Fruit fly (Drosophila melanogaster) whole organism, embryonic: ENCODE results near the gene wdb.
A peak's percentile ranks its signal among the peaks of the same experiment; 100 is the strongest.

Experiments
- CG10321 ChIP-seq: fragments of 200-800 bp; sonication (Bioruptor generic); IDR thresholded peaks from 2 replicates; pipeline ENCODE4 v1.3.6; 2022; ENCODE audit warnings: missing biosample characterization, missing genetic modification characterization
- CG12071 ChIP-seq: fragments of 200-800 bp; sonication (Bioruptor generic); optimal IDR thresholded peaks from 3 replicates; lab custom pipeline; 2018; ENCODE audit warnings: missing biosample characterization, mild to moderate bottlenecking, missing genetic modification characterization
- CG13296 ChIP-seq: fragments of 200-800 bp; sonication (Bioruptor generic); optimal IDR thresholded peaks from 3 replicates; lab custom pipeline; 2018; ENCODE audit warnings: missing biosample characterization, mild to moderate bottlenecking, missing genetic modification characterization
- CG13775 ChIP-seq: fragments of 200-800 bp; sonication (Bioruptor generic); optimal IDR thresholded peaks from 3 replicates; lab custom pipeline; 2017; ENCODE audit warnings: missing biosample characterization, mild to moderate bottlenecking, missing genetic modification characterization
- CG14014 ChIP-seq: fragments of 200-800 bp; sonication (Bioruptor generic); IDR thresholded peaks from 2 replicates; pipeline ENCODE4 v1.3.6; 2022; ENCODE audit warnings: missing biosample characterization, missing genetic modification characterization
- CG14860 ChIP-seq: fragments of 200-800 bp; sonication (Bioruptor generic); IDR thresholded peaks from 3 replicates; pipeline ENCODE4 v1.3.6; 2022; ENCODE audit warnings: missing biosample characterization, missing genetic modification characterization; ENCODE audit not compliant: partially characterized antibody
- CG1602 ChIP-seq: fragments of 200-800 bp; sonication (Bioruptor generic); optimal IDR thresholded peaks from 3 replicates; lab custom pipeline; 2016; ENCODE audit warnings: missing biosample characterization, missing genetic modification characterization
- CG1647 ChIP-seq: fragments of 200-800 bp; sonication (Bioruptor generic); optimal IDR thresholded peaks from 3 replicates; lab custom pipeline; 2016; ENCODE audit warnings: missing biosample characterization, missing genetic modification characterization
- CG32767 ChIP-seq: fragments of 200-800 bp; sonication (Bioruptor generic); IDR thresholded peaks from 2 replicates; pipeline ENCODE4 v1.3.6; 2022; ENCODE audit warnings: missing biosample characterization, missing genetic modification characterization
- CG6765 ChIP-seq: fragments of 200-800 bp; sonication (Bioruptor generic); optimal IDR thresholded peaks from 3 replicates; lab custom pipeline; 2017; ENCODE audit warnings: missing biosample characterization, mild to moderate bottlenecking, missing genetic modification characterization
- CG7963 ChIP-seq: fragments of 200-800 bp; sonication (Bioruptor generic); IDR thresholded peaks from 3 replicates; pipeline ENCODE4 v1.3.6; 2022; ENCODE audit warnings: missing biosample characterization, missing genetic modification characterization; ENCODE audit not compliant: partially characterized antibody
- CG8089 ChIP-seq: fragments of 200-800 bp; sonication (Bioruptor generic); optimal IDR thresholded peaks from 3 replicates; lab custom pipeline; 2016; ENCODE audit warnings: missing biosample characterization, missing genetic modification characterization
- CG8388 ChIP-seq: fragments of 200-800 bp; sonication (Bioruptor generic); optimal IDR thresholded peaks from 2 replicates; lab custom pipeline; 2019; ENCODE audit warnings: missing biosample characterization, mild to moderate bottlenecking, missing genetic modification characterization, moderate library complexity
- CG9215 ChIP-seq: fragments of 200-800 bp; sonication (Bioruptor generic); IDR thresholded peaks from 2 replicates; pipeline ENCODE4 v1.3.6; 2022; ENCODE audit warnings: missing biosample characterization, missing genetic modification characterization
- CG9876 ChIP-seq: fragments of 200-800 bp; sonication (Bioruptor generic); optimal IDR thresholded peaks from 2 replicates; lab custom pipeline; 2016; ENCODE audit warnings: missing biosample characterization, missing genetic modification characterization
- CHES-1-like ChIP-seq: fragments of 200-800 bp; sonication (Bioruptor generic); optimal IDR thresholded peaks from 2 replicates; lab custom pipeline; 2016; ENCODE audit warnings: missing biosample characterization, missing genetic modification characterization
- D ChIP-seq, 2 experiments: fragments of 200-800 bp in 1 of 2; fragments of >200 bp in 1 of 2; sonication (Bioruptor generic) in 1 of 2; optimal IDR thresholded peaks; 2 replicates in 1 of 2; 3 replicates in 1 of 2; lab custom pipeline; 2017; ENCODE audit warnings: mild to moderate bottlenecking in 1 of 2, missing biosample characterization in 1 of 2, missing genetic modification characterization in 1 of 2, missing genetic modification reagents in 1 of 2
- D19B ChIP-seq: fragments of 200-800 bp; sonication (Bioruptor generic); optimal IDR thresholded peaks from 2 replicates; lab custom pipeline; 2017; ENCODE audit warnings: missing biosample characterization, mild to moderate bottlenecking, missing genetic modification characterization
- Eip74EF ChIP-seq, 2 experiments: fragments of 200-800 bp in 1 of 2; fragments of >200 bp in 1 of 2; sonication (Bioruptor generic) in 1 of 2; optimal IDR thresholded peaks; 2 replicates each; lab custom pipeline; 2017 to 2019; ENCODE audit warnings: missing biosample characterization in 2 of 2, missing genetic modification characterization in 2 of 2, mild to moderate bottlenecking in 1 of 2, moderate library complexity in 1 of 2
- HHEX ChIP-seq: fragments of 200-800 bp; sonication (Bioruptor generic); optimal IDR thresholded peaks from 3 replicates; lab custom pipeline; 2017; ENCODE audit warnings: missing biosample characterization, mild to moderate bottlenecking, missing genetic modification characterization, missing genetic modification reagents
- HmgZ ChIP-seq: fragments of 200-800 bp; sonication (Bioruptor generic); optimal IDR thresholded peaks from 2 replicates; lab custom pipeline; 2018; ENCODE audit warnings: missing biosample characterization, mild to moderate bottlenecking, missing genetic modification characterization
- Kr ChIP-seq: fragments of 200-800 bp; sonication (Bioruptor generic); optimal IDR thresholded peaks from 2 replicates; lab custom pipeline; 2017; ENCODE audit warnings: missing biosample characterization, mild to moderate bottlenecking, missing genetic modification characterization
- MTF-1 ChIP-seq: fragments of 200-800 bp; sonication (Bioruptor generic); optimal IDR thresholded peaks from 2 replicates; lab custom pipeline; 2018; ENCODE audit warnings: missing biosample characterization, mild to moderate bottlenecking, missing genetic modification characterization, borderline replicate concordance
- Mrtf ChIP-seq: fragments of 200-800 bp; sonication (Bioruptor generic); IDR thresholded peaks from 3 replicates; pipeline ENCODE4 v1.3.6; 2022; ENCODE audit warnings: missing biosample characterization, missing genetic modification characterization
- Nf-YB ChIP-seq: fragments of 200-800 bp; sonication (Bioruptor generic); optimal IDR thresholded peaks from 3 replicates; lab custom pipeline; 2019; ENCODE audit warnings: missing biosample characterization, mild to moderate bottlenecking, missing genetic modification characterization, moderate library complexity
- Ptx1 ChIP-seq: fragments of 200-800 bp; sonication (Bioruptor generic); IDR thresholded peaks from 2 replicates; pipeline ENCODE4 v1.3.6; 2022; ENCODE audit warnings: missing biosample characterization, missing genetic modification characterization
- Sry-β ChIP-seq: fragments of 200-800 bp; sonication (Bioruptor generic); optimal IDR thresholded peaks from 2 replicates; lab custom pipeline; 2018; ENCODE audit warnings: missing biosample characterization, mild to moderate bottlenecking, missing genetic modification characterization, moderate library complexity
- ase ChIP-seq: fragments of 200-800 bp; sonication (Bioruptor generic); IDR thresholded peaks from 3 replicates; pipeline ENCODE4 v1.3.6; 2022; ENCODE audit warnings: missing biosample characterization, missing genetic modification characterization
- crc ChIP-seq: fragments of 200-800 bp; sonication (Bioruptor generic); optimal IDR thresholded peaks from 2 replicates; lab custom pipeline; 2016; ENCODE audit warnings: missing biosample characterization, missing genetic modification characterization
- croc ChIP-seq: fragments of 200-800 bp; sonication (Bioruptor generic); conservative IDR thresholded peaks from 3 replicates; pipeline ENCODE4 v1.3.6; 2022; ENCODE audit warnings: missing biosample characterization, missing genetic modification characterization
- da ChIP-seq: fragments of 200-800 bp; sonication (Bioruptor generic); optimal IDR thresholded peaks from 2 replicates; lab custom pipeline; 2016; ENCODE audit warnings: missing biosample characterization, missing genetic modification characterization
- emc ChIP-seq: fragments of 200-800 bp; sonication (Bioruptor generic); optimal IDR thresholded peaks from 2 replicates; lab custom pipeline; 2016; ENCODE audit warnings: missing biosample characterization, missing genetic modification characterization
- ewg ChIP-seq: fragments of 200-800 bp; sonication (Bioruptor generic); optimal IDR thresholded peaks from 3 replicates; lab custom pipeline; 2017; ENCODE audit warnings: mild to moderate bottlenecking, missing biosample characterization, missing genetic modification reagents, missing genetic modification characterization
- fd102C ChIP-seq: fragments of 200-800 bp; sonication (Bioruptor generic); optimal IDR thresholded peaks from 2 replicates; lab custom pipeline; 2018; ENCODE audit warnings: missing biosample characterization, mild to moderate bottlenecking, missing genetic modification characterization, moderate library complexity
- gem ChIP-seq: fragments of 200-800 bp; sonication (Bioruptor generic); optimal IDR thresholded peaks from 2 replicates; lab custom pipeline; 2019; ENCODE audit warnings: missing biosample characterization, mild to moderate bottlenecking, missing genetic modification characterization, moderate library complexity
- gfzf ChIP-seq: fragments of 200-800 bp; sonication (Bioruptor generic); optimal IDR thresholded peaks from 2 replicates; lab custom pipeline; 2016; ENCODE audit warnings: missing biosample characterization, mild to moderate bottlenecking, missing genetic modification characterization, moderate library complexity
- grau ChIP-seq: fragments of 200-800 bp; optimal IDR thresholded peaks from 3 replicates; lab custom pipeline; 2019; ENCODE audit warnings: missing biosample characterization, mild to moderate bottlenecking, missing genetic modification characterization, moderate library complexity
- kay ChIP-seq: fragments of 200-800 bp; sonication (Bioruptor generic); optimal IDR thresholded peaks from 2 replicates; lab custom pipeline; 2016; ENCODE audit warnings: missing biosample characterization, missing genetic modification characterization
- kni ChIP-seq: fragments of 200-800 bp; sonication (Bioruptor generic); optimal IDR thresholded peaks from 3 replicates; lab custom pipeline; 2017; ENCODE audit warnings: mild to moderate bottlenecking, missing biosample characterization, missing genetic modification reagents, missing genetic modification characterization
- knrl ChIP-seq: fragments of 200-800 bp; sonication (Bioruptor generic); IDR thresholded peaks from 3 replicates; pipeline ENCODE4 v1.3.6; 2022; ENCODE audit warnings: missing biosample characterization, missing genetic modification characterization; ENCODE audit not compliant: partially characterized antibody
- lola ChIP-seq, 3 experiments: fragments of >200 bp in 2 of 3; fragments of 200-800 bp in 1 of 3; sonication (Bioruptor generic) in 1 of 3; optimal IDR thresholded peaks; 2 replicates each; lab custom pipeline; 2017 to 2019; ENCODE audit warnings: missing biosample characterization in 3 of 3, missing genetic modification characterization in 3 of 3, mild to moderate bottlenecking in 1 of 3, moderate library complexity in 1 of 3
- mirr ChIP-seq: fragments of 200-800 bp; sonication (Bioruptor generic); optimal IDR thresholded peaks from 3 replicates; lab custom pipeline; 2018; ENCODE audit warnings: missing biosample characterization, mild to moderate bottlenecking, missing genetic modification characterization
- nerfin-1 ChIP-seq: fragments of 200-800 bp; sonication (Bioruptor generic); optimal IDR thresholded peaks from 3 replicates; lab custom pipeline; 2019; ENCODE audit warnings: missing biosample characterization, mild to moderate bottlenecking, missing genetic modification characterization, moderate library complexity
- phol ChIP-seq: fragments of 200-800 bp; sonication (Bioruptor generic); optimal IDR thresholded peaks from 3 replicates; lab custom pipeline; 2018; ENCODE audit warnings: missing biosample characterization, mild to moderate bottlenecking, missing genetic modification characterization, moderate library complexity
- sd ChIP-seq: fragments of 200-800 bp; sonication (Bioruptor generic); optimal IDR thresholded peaks from 3 replicates; lab custom pipeline; 2018; ENCODE audit warnings: missing biosample characterization, mild to moderate bottlenecking, missing genetic modification characterization, moderate library complexity
- sisA ChIP-seq: fragments of 200-800 bp; sonication (Bioruptor generic); IDR thresholded peaks from 2 replicates; pipeline ENCODE4 v1.3.6; 2022; ENCODE audit warnings: missing biosample characterization, missing genetic modification characterization
- tio ChIP-seq: fragments of 200-800 bp; sonication (Bioruptor generic); optimal IDR thresholded peaks from 2 replicates; lab custom pipeline; 2017; ENCODE audit warnings: missing biosample characterization, missing genetic modification characterization, inconsistent platforms
- trem ChIP-seq: fragments of 200-800 bp; optimal IDR thresholded peaks from 3 replicates; lab custom pipeline; 2019; ENCODE audit warnings: missing biosample characterization, mild to moderate bottlenecking, missing genetic modification characterization, moderate library complexity
- wdn ChIP-seq: fragments of 200-800 bp; sonication (Bioruptor generic); IDR thresholded peaks from 2 replicates; pipeline ENCODE4 v1.3.6; 2022; ENCODE audit warnings: missing biosample characterization, missing genetic modification characterization
- wor ChIP-seq: fragments of 200-800 bp; sonication (Bioruptor generic); IDR thresholded peaks from 2 replicates; pipeline ENCODE4 v1.3.6; 2022; ENCODE audit warnings: missing biosample characterization, missing genetic modification characterization

Gene wdb

dm6 chr3R:27613814-27614213 is 31.8 kb upstream of the wdb start (continued):
- TF ChIP-seq D (optimal IDR thresholded peaks at IDR 0.05; lab: Kevin White, UChicago), result no peak
- TF ChIP-seq D (GFP tag; optimal IDR thresholded peaks at IDR 0.05; lab: Kevin White, UChicago), result no peak
- TF ChIP-seq CG8089, result no peak
- no peak for TF ChIP-seq croc (GFP tag; lab: Robert Waterston, UW)
- TF ChIP-seq CG12071 (GFP tag; lab: Kevin White, UChicago), result peak; percentile 13
- TF ChIP-seq gem (tag; lab: Kevin White, UChicago), result peak; percentile 16
- TF ChIP-seq trem, result no peak
- no peak for TF ChIP-seq CG8388 (GFP tag; lab: Kevin White, UChicago)
- no peak for TF ChIP-seq sisA (GFP tag; lab: Robert Waterston, UW)
- no peak for TF ChIP-seq CG9876 (GFP tag; lab: Kevin White, UChicago)
- no peak for TF ChIP-seq HmgZ (tag; lab: Kevin White, UChicago)
- no peak for TF ChIP-seq gfzf (GFP tag; lab: Kevin White, UChicago)
- no peak for TF ChIP-seq wor
- TF ChIP-seq Nf-YB (GFP tag; lab: Kevin White, UChicago), result no peak
- TF ChIP-seq CG7963, result no peak
- TF ChIP-seq da, result no peak
- 0 out of 2 replicates have a peak, but pooled peaks have one; percentile 31 for TF ChIP-seq CG14014 (GFP tag; lab: Robert Waterston, UW)
- TF ChIP-seq CG32767 (GFP tag; lab: Robert Waterston, UW), result no peak
- TF ChIP-seq tio (GFP tag; lab: Kevin White, UChicago), result no peak
- no peak for TF ChIP-seq mirr
- TF ChIP-seq knrl (GFP tag; lab: Robert Waterston, UW), result no peak
- no peak for TF ChIP-seq Sry-β (GFP tag; lab: Kevin White, UChicago)
- no peak for TF ChIP-seq HHEX (GFP tag; lab: Kevin White, UChicago)
- TF ChIP-seq CG10321 (GFP tag; lab: Robert Waterston, UW), result no peak
- no peak for TF ChIP-seq wdn (GFP tag; lab: Robert Waterston, UW)
- TF ChIP-seq kni (GFP tag; lab: Kevin White, UChicago), result no peak
- peak; percentile 8 for TF ChIP-seq grau
- TF ChIP-seq fd102C, result no peak
- TF ChIP-seq CG6765, result no peak
- peak; percentile 47 for TF ChIP-seq phol (tag; lab: Kevin White, UChicago)
- TF ChIP-seq CG14860 (GFP tag; lab: Robert Waterston, UW), result no peak
- no peak for TF ChIP-seq CG1602 (GFP tag; lab: Kevin White, UChicago)
- no peak for TF ChIP-seq Mrtf
- TF ChIP-seq CHES-1-like (GFP tag; lab: Kevin White, UChicago), result no peak
- no peak for TF ChIP-seq Ptx1 (GFP tag; lab: Robert Waterston, UW)
- no peak for TF ChIP-seq sd (tag; lab: Kevin White, UChicago)
- TF ChIP-seq ase (GFP tag; lab: Robert Waterston, UW), result peak; percentile 38; the same call in 1 of the 3 replicates
- no peak for TF ChIP-seq CG1647
- TF ChIP-seq Eip74EF (GFP tag; optimal IDR thresholded peaks at IDR 0.05; lab: Kevin White, UChicago), result no peak
- TF ChIP-seq CG9215 (GFP tag; lab: Robert Waterston, UW), result no peak
- no peak for TF ChIP-seq ewg (GFP tag; lab: Kevin White, UChicago)
- TF ChIP-seq nerfin-1 (tag; lab: Kevin White, UChicago), result no peak
- peak; percentile 25 for TF ChIP-seq CG13296 (GFP tag; lab: Kevin White, UChicago)
- TF ChIP-seq crc, result no peak
- no peak for TF ChIP-seq CG13775 (GFP tag; lab: Kevin White, UChicago)
- TF ChIP-seq emc, result no peak
- no peak for TF ChIP-seq MTF-1
- TF ChIP-seq lola (GFP tag; optimal IDR thresholded peaks at IDR 0.05; lab: Kevin White, UChicago), result no peak
- no peak for TF ChIP-seq kay (GFP tag; lab: Kevin White, UChicago)
- no peak for TF ChIP-seq D19B (GFP tag; lab: Kevin White, UChicago)
- TF ChIP-seq Kr (GFP tag; lab: Kevin White, UChicago), result no peak
